Worm (Caenorhabditis elegans): Measurements from ENCODE around the gene nhr-98.

DNA sequence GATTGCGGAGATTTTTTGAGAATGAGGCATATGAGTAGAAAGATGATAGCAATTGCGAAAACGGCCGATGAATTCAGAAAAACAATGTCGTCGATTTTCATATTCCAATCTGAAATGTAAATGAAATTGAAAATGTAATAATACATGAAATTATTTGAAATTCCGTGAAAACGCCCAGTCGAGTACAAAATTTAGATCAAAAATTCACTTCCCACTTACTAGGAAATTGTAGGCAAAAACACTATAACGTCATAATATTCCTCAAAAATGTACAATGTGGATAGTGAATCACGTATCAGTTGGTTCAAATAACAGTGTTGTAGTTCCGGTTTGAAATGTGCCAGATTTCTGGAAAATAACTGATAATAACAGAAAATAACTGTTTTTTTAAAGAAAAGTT lies 47.6 kb downstream of the nhr-98 start, which contains the start of gene str-256:
- TF ChIP-seq fos-1 (tag; optimal IDR thresholded peaks at IDR 0.05) (no peak), nhr-25 (tag; optimal IDR thresholded peaks at IDR 0.05) (no peak), ztf-11 (tag; optimal IDR thresholded peaks at IDR 0.05) (no peak), lsy-2 (tag; optimal IDR thresholded peaks at IDR 0.05) (no peak), egl-27 (tag; optimal IDR thresholded peaks at IDR 0.05) (no peak), blmp-1 (tag; optimal IDR thresholded peaks at IDR 0.05; ENCODE audit: insufficient read depth) (no peak), nhr-77 (tag; optimal IDR thresholded peaks at IDR 0.05) (no peak), ztf-4 (tag; optimal IDR thresholded peaks at IDR 0.05) (no peak), unc-62 (GFP tag; optimal IDR thresholded peaks at IDR 0.05) (no peak)
